Fruit fly (Drosophila melanogaster): ENCODE results near the gene Kap-alpha1.

DNA sequence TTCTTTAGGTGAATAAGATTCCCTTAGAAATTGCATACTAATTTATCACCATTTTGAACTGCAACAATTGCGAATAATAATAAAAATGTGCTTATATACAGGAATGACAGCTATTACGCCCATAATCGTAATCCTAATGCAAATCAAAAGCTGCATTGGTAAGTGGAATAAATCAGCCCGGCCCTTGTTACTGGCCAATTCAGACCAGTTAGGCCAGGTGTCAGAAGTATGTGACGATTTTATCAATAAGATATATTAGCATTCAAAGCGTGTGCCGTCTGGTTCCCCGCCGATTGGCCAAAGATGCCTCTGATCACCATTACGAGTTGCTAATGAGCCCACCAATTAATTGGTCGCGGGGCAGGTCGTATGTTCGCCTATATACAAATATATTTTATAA is 5.5 kb downstream of the Kap-alpha1 start:
- no peak for TF ChIP-seq CG10321 (GFP tag; IDR thresholded peaks at IDR 0.05)
- TF ChIP-seq Hr51 (GFP tag; optimal IDR thresholded peaks at IDR 0.05) = no peak
- no peak for TF ChIP-seq toy (GFP tag; IDR thresholded peaks at IDR 0.05)
- no peak for TF ChIP-seq usp (GFP tag; optimal IDR thresholded peaks at IDR 0.05)
- no peak for TF ChIP-seq rib (GFP tag; IDR thresholded peaks at IDR 0.05)
- no peak for TF ChIP-seq pum (GFP tag; optimal IDR thresholded peaks at IDR 0.05)
- TF ChIP-seq repo (GFP tag; optimal IDR thresholded peaks at IDR 0.05) = no peak
- no peak for TF ChIP-seq wek (GFP tag; optimal IDR thresholded peaks at IDR 0.05)
- no peak for TF ChIP-seq lola (GFP tag; optimal IDR thresholded peaks at IDR 0.05)
- no peak for TF ChIP-seq mirr (GFP tag; optimal IDR thresholded peaks at IDR 0.05)
- no peak for TF ChIP-seq sens-2 (GFP tag; IDR thresholded peaks at IDR 0.05)
- no peak for TF ChIP-seq bbx (GFP tag; IDR thresholded peaks at IDR 0.05; ENCODE audit: partially characterized antibody)
- no peak for TF ChIP-seq zf30C (GFP tag; optimal IDR thresholded peaks at IDR 0.05)
- no peak for TF ChIP-seq CG15011 (GFP tag; optimal IDR thresholded peaks at IDR 0.05)

All from whole organism, embryonic.